Fruit fly (Drosophila melanogaster) whole organism, embryonic: ENCODE results near the gene Cyp18a1.

Experiments used
- CG11456 ChIP-seq: fragments of 200-800 bp; sonication (Bioruptor generic); IDR thresholded peaks from 3 replicates; pipeline ENCODE4 v1.3.6; 2022; ENCODE audit warnings: missing biosample characterization, missing genetic modification characterization
- CG17568 ChIP-seq: fragments of 200-800 bp; sonication (Bioruptor generic); optimal IDR thresholded peaks from 2 replicates; lab custom pipeline; 2018; ENCODE audit warnings: missing biosample characterization, mild to moderate bottlenecking, missing genetic modification characterization, moderate library complexity
- CG7271 ChIP-seq: fragments of 200-800 bp; sonication (Bioruptor generic); optimal IDR thresholded peaks from 2 replicates; lab custom pipeline; 2018; ENCODE audit warnings: missing biosample characterization, mild to moderate bottlenecking, missing genetic modification characterization, moderate library complexity

dm6 chrX:18700586-18700985 lies 7.7 kb upstream of the Cyp18a1 start:
- TF ChIP-seq CG7271 (no peak), CG11456 (no peak), CG17568 (GFP tag; lab: Kevin White, UChicago) (no peak)
